Worm (Caenorhabditis elegans) whole organism, L4/young adult: ENCODE results near the gene F49E2.5.

Experiments
- W03F9.2 ChIP-seq: fragments of 150-350 bp; optimal IDR thresholded peaks from 2 replicates; lab custom pipeline; 2014; ENCODE audit warnings: missing biosample characterization, missing genetic modification characterization
- dao-5 ChIP-seq: sonication (generic microtip); optimal IDR thresholded peaks from 2 replicates; lab custom pipeline; 2016; ENCODE audit warnings: missing genotype, missing genetic modification characterization, moderate library complexity, missing compliant biosample characterization
- him-1 ChIP-seq: sonication (generic microtip); optimal IDR thresholded peaks from 2 replicates; lab custom pipeline; 2016; ENCODE audit warnings: missing genotype, missing genetic modification reagents, missing genetic modification characterization, missing compliant biosample characterization

ce11 chrX:9550519-9550918, 7.1 kb downstream of the F49E2.5 start:
- no peak for TF ChIP-seq W03F9.2 (tag; lab: Kevin White, UChicago)
- no peak for TF ChIP-seq him-1 (tag; lab: Kevin White, UChicago)
- TF ChIP-seq dao-5 (tag; lab: Kevin White, UChicago) = no peak
